Fruit fly (Drosophila melanogaster) whole organism, embryonic: ENCODE measurements around the gene CG9222.

Experiments
- Adf1 ChIP-seq: fragments of 200-800 bp; sonication (Bioruptor generic); IDR thresholded peaks from 2 replicates; pipeline ENCODE4 v1.3.6; 2022; ENCODE audit warnings: missing biosample characterization, missing genetic modification characterization
- Bgb ChIP-seq: fragments of 200-800 bp; sonication (Bioruptor generic); IDR thresholded peaks from 2 replicates; pipeline ENCODE4 v1.3.6; 2022; ENCODE audit warnings: missing biosample characterization, missing genetic modification characterization; ENCODE audit not compliant: partially characterized antibody
- Blimp-1 ChIP-seq: fragments of 200-800 bp; sonication (Bioruptor generic); optimal IDR thresholded peaks from 3 replicates; lab custom pipeline; 2018; ENCODE audit warnings: missing biosample characterization, missing genetic modification characterization, mild to moderate bottlenecking, moderate library complexity, missing genetic modification reagents
- CG10267 ChIP-seq: fragments of 200-800 bp; sonication (Bioruptor generic); optimal IDR thresholded peaks from 2 replicates; lab custom pipeline; 2018; ENCODE audit warnings: missing biosample characterization, mild to moderate bottlenecking, missing genetic modification characterization, moderate library complexity
- CG10654 ChIP-seq: fragments of 200-800 bp; sonication (Bioruptor generic); optimal IDR thresholded peaks from 2 replicates; lab custom pipeline; 2016; ENCODE audit warnings: missing biosample characterization, missing genetic modification characterization
- CG12769 ChIP-seq: fragments of 200-800 bp; sonication (Bioruptor generic); optimal IDR thresholded peaks from 2 replicates; lab custom pipeline; 2019; ENCODE audit warnings: missing biosample characterization, mild to moderate bottlenecking, missing genetic modification characterization, moderate library complexity
- CG12942 ChIP-seq: fragments of 200-800 bp; sonication (Bioruptor generic); optimal IDR thresholded peaks from 3 replicates; lab custom pipeline; 2016; ENCODE audit warnings: missing biosample characterization, missing genetic modification characterization
- CG13287 ChIP-seq: fragments of 200-800 bp; sonication (Bioruptor generic); IDR thresholded peaks from 2 replicates; pipeline ENCODE4 v1.3.6; 2022; ENCODE audit warnings: missing biosample characterization, missing genetic modification characterization; ENCODE audit not compliant: partially characterized antibody
- CG15011 ChIP-seq: fragments of 200-800 bp; sonication (Bioruptor generic); optimal IDR thresholded peaks from 3 replicates; lab custom pipeline; 2018; ENCODE audit warnings: missing biosample characterization, mild to moderate bottlenecking, missing genetic modification characterization
- CG17328 ChIP-seq: fragments of 200-800 bp; sonication (Bioruptor generic); IDR thresholded peaks from 2 replicates; pipeline ENCODE4 v1.3.6; 2022; ENCODE audit warnings: missing biosample characterization, missing genetic modification characterization
- CG17385 ChIP-seq: fragments of 200-800 bp; sonication (Bioruptor generic); optimal IDR thresholded peaks from 3 replicates; lab custom pipeline; 2018; ENCODE audit warnings: missing biosample characterization, mild to moderate bottlenecking, missing genetic modification characterization
- CG3163 ChIP-seq: fragments of 200-800 bp; sonication (Bioruptor generic); optimal IDR thresholded peaks from 3 replicates; lab custom pipeline; 2016; ENCODE audit warnings: missing biosample characterization, missing genetic modification characterization
- CG42726 ChIP-seq: fragments of 200-800 bp; sonication (Bioruptor generic); IDR thresholded peaks from 2 replicates; pipeline ENCODE4 v1.3.6; 2022; ENCODE audit warnings: missing biosample characterization, missing genetic modification characterization; ENCODE audit not compliant: partially characterized antibody
- CG6175 ChIP-seq: fragments of 200-800 bp; sonication (Bioruptor generic); IDR thresholded peaks from 3 replicates; pipeline ENCODE4 v1.3.6; 2022; ENCODE audit warnings: missing biosample characterization, missing genetic modification characterization
- CG7928 ChIP-seq: fragments of 200-800 bp; sonication (Bioruptor generic); optimal IDR thresholded peaks from 2 replicates; lab custom pipeline; 2017; ENCODE audit warnings: missing biosample characterization, mild to moderate bottlenecking, missing genetic modification characterization
- CG8478 ChIP-seq: fragments of >200 bp; optimal IDR thresholded peaks from 2 replicates; lab custom pipeline; 2018
- CG9215 ChIP-seq: fragments of 200-800 bp; sonication (Bioruptor generic); IDR thresholded peaks from 2 replicates; pipeline ENCODE4 v1.3.6; 2022; ENCODE audit warnings: missing biosample characterization, missing genetic modification characterization
- CG9437 ChIP-seq: fragments of 200-800 bp; sonication (Bioruptor generic); optimal IDR thresholded peaks from 2 replicates; lab custom pipeline; 2018; ENCODE audit warnings: missing biosample characterization, mild to moderate bottlenecking, missing genetic modification characterization
- CTCF ChIP-seq: fragments of 200-800 bp; sonication (Bioruptor generic); optimal IDR thresholded peaks from 2 replicates; lab custom pipeline; 2017; ENCODE audit warnings: missing biosample characterization, mild to moderate bottlenecking, missing genetic modification characterization, moderate library complexity
- Camta ChIP-seq: fragments of 200-800 bp; sonication (Bioruptor generic); optimal IDR thresholded peaks from 2 replicates; lab custom pipeline; 2016; ENCODE audit warnings: missing biosample characterization, missing genetic modification characterization
- Deaf1 ChIP-seq: fragments of 200-800 bp; optimal IDR thresholded peaks from 3 replicates; lab custom pipeline; 2019; ENCODE audit warnings: missing biosample characterization, mild to moderate bottlenecking, missing genetic modification characterization, moderate library complexity
- Dip3 ChIP-seq: fragments of 200-800 bp; sonication (Bioruptor generic); optimal IDR thresholded peaks from 3 replicates; lab custom pipeline; 2016; ENCODE audit warnings: missing biosample characterization, missing genetic modification characterization
- Doc2 ChIP-seq: fragments of 200-800 bp; sonication (Bioruptor generic); IDR thresholded peaks from 2 replicates; pipeline ENCODE4 v1.3.6; 2022; ENCODE audit warnings: missing biosample characterization, missing genetic modification characterization
- Doc3 ChIP-seq: fragments of 200-800 bp; sonication (Bioruptor generic); IDR thresholded peaks from 3 replicates; pipeline ENCODE4 v1.3.6; 2022; ENCODE audit warnings: missing biosample characterization, missing genetic modification characterization; ENCODE audit not compliant: partially characterized antibody
- Ets65A ChIP-seq: fragments of 200-800 bp; sonication (Bioruptor generic); peaks from one replicate; lab custom pipeline; 2016; ENCODE audit warnings: missing biosample characterization, missing genetic modification characterization
- Hr51 ChIP-seq, 2 experiments: fragments of 200-800 bp; sonication (Bioruptor generic); optimal IDR thresholded peaks; 2 replicates in 1 of 2; 3 replicates in 1 of 2; lab custom pipeline; 2016 to 2018; ENCODE audit warnings: missing biosample characterization in 2 of 2, missing genetic modification characterization in 2 of 2, mild to moderate bottlenecking in 1 of 2, moderate library complexity in 1 of 2
- MTF-1 ChIP-seq: fragments of 200-800 bp; sonication (Bioruptor generic); optimal IDR thresholded peaks from 2 replicates; lab custom pipeline; 2018; ENCODE audit warnings: missing biosample characterization, mild to moderate bottlenecking, missing genetic modification characterization, borderline replicate concordance
- Opbp ChIP-seq: fragments of 200-800 bp; sonication (Bioruptor generic); IDR thresholded peaks from 3 replicates; pipeline ENCODE4 v1.3.6; 2022; ENCODE audit warnings: missing biosample characterization, missing genetic modification characterization; ENCODE audit not compliant: partially characterized antibody
- Pdp1 ChIP-seq, 2 experiments: fragments of 200-800 bp; sonication (Bioruptor generic); optimal IDR thresholded peaks; 3 replicates each; lab custom pipeline; 2016; ENCODE audit warnings: missing biosample characterization in 2 of 2, missing genetic modification characterization in 2 of 2, mild to moderate bottlenecking in 1 of 2, moderate library complexity in 1 of 2
- Sox102F ChIP-seq: fragments of 200-800 bp; sonication (Bioruptor generic); optimal IDR thresholded peaks from 2 replicates; lab custom pipeline; 2018; ENCODE audit warnings: missing biosample characterization, mild to moderate bottlenecking, missing genetic modification characterization, moderate library complexity
- Ssrp ChIP-seq: fragments of 200-800 bp; sonication (Bioruptor generic); optimal IDR thresholded peaks from 2 replicates; lab custom pipeline; 2018; ENCODE audit warnings: missing biosample characterization, mild to moderate bottlenecking, missing genetic modification characterization, moderate library complexity
- abd-A ChIP-seq: fragments of 200-800 bp; sonication (Bioruptor generic); optimal IDR thresholded peaks from 3 replicates; lab custom pipeline; 2019; ENCODE audit warnings: missing biosample characterization, mild to moderate bottlenecking, missing genetic modification characterization, moderate library complexity
- bbx ChIP-seq: fragments of 200-800 bp; sonication (Bioruptor generic); IDR thresholded peaks from 2 replicates; pipeline ENCODE4 v1.3.6; 2022; ENCODE audit warnings: missing biosample characterization, missing genetic modification characterization; ENCODE audit not compliant: partially characterized antibody
- cg ChIP-seq: fragments of 200-800 bp; sonication (Bioruptor generic); optimal IDR thresholded peaks from 3 replicates; lab custom pipeline; 2019; ENCODE audit warnings: missing biosample characterization, mild to moderate bottlenecking, missing genetic modification characterization, moderate library complexity
- chinmo ChIP-seq: fragments of 200-800 bp; sonication (Bioruptor generic); IDR thresholded peaks from 4 replicates; pipeline ENCODE4 v1.3.6; 2022; ENCODE audit warnings: missing biosample characterization, missing genetic modification characterization; ENCODE audit not compliant: partially characterized antibody
- exex ChIP-seq: fragments of 200-800 bp; sonication (Bioruptor generic); optimal IDR thresholded peaks from 4 replicates; lab custom pipeline; 2018; ENCODE audit warnings: missing biosample characterization, mild to moderate bottlenecking, missing genetic modification characterization, moderate library complexity
- fru ChIP-seq: fragments of >200 bp; optimal IDR thresholded peaks from 2 replicates; lab custom pipeline; 2017
- ftz-f1 ChIP-seq: fragments of 200-800 bp; sonication (Bioruptor generic); optimal IDR thresholded peaks from 2 replicates; lab custom pipeline; 2016; ENCODE audit warnings: missing biosample characterization, missing genetic modification characterization
- ind ChIP-seq: fragments of 200-800 bp; sonication (Bioruptor generic); optimal IDR thresholded peaks from 3 replicates; lab custom pipeline; 2016; ENCODE audit warnings: missing biosample characterization, missing genetic modification characterization
- jigr1 ChIP-seq: fragments of 200-800 bp; sonication (Bioruptor generic); IDR thresholded peaks from 3 replicates; pipeline ENCODE4 v1.3.6; 2022; ENCODE audit warnings: missing biosample characterization, missing genetic modification characterization
- mirr ChIP-seq: fragments of 200-800 bp; sonication (Bioruptor generic); optimal IDR thresholded peaks from 3 replicates; lab custom pipeline; 2018; ENCODE audit warnings: missing biosample characterization, mild to moderate bottlenecking, missing genetic modification characterization
- oc ChIP-seq: fragments of 200-800 bp; sonication (Bioruptor generic); optimal IDR thresholded peaks from 2 replicates; lab custom pipeline; 2018; ENCODE audit warnings: missing biosample characterization, mild to moderate bottlenecking, missing genetic modification characterization, moderate library complexity
- pzg ChIP-seq: fragments of 200-800 bp; sonication (Bioruptor generic); optimal IDR thresholded peaks from 3 replicates; lab custom pipeline; 2018; ENCODE audit warnings: missing biosample characterization, mild to moderate bottlenecking, missing genetic modification characterization, moderate library complexity
- ranshi ChIP-seq: fragments of 200-800 bp; sonication (Bioruptor generic); IDR thresholded peaks from 2 replicates; pipeline ENCODE4 v1.3.6; 2022; ENCODE audit warnings: missing biosample characterization, missing genetic modification characterization
- sisA ChIP-seq: fragments of 200-800 bp; sonication (Bioruptor generic); IDR thresholded peaks from 2 replicates; pipeline ENCODE4 v1.3.6; 2022; ENCODE audit warnings: missing biosample characterization, missing genetic modification characterization
- so ChIP-seq: fragments of 200-800 bp; sonication (Bioruptor generic); IDR thresholded peaks from 3 replicates; pipeline ENCODE4 v1.3.6; 2022; ENCODE audit warnings: missing biosample characterization, missing genetic modification characterization
- stc ChIP-seq: fragments of 200-800 bp; sonication (Bioruptor generic); IDR thresholded peaks from 2 replicates; pipeline ENCODE4 v1.3.6; 2022; ENCODE audit warnings: missing biosample characterization, missing genetic modification characterization
- sug ChIP-seq: fragments of 200-800 bp; optimal IDR thresholded peaks from 2 replicates; lab custom pipeline; 2019; ENCODE audit warnings: missing biosample characterization, mild to moderate bottlenecking, missing genetic modification characterization, moderate library complexity
- twi ChIP-seq: fragments of 200-800 bp; optimal IDR thresholded peaks from 2 replicates; lab custom pipeline; 2019; ENCODE audit warnings: missing biosample characterization, mild to moderate bottlenecking, missing genetic modification characterization, moderate library complexity
- wek ChIP-seq: fragments of 200-800 bp; sonication (Bioruptor generic); optimal IDR thresholded peaks from 3 replicates; lab custom pipeline; 2018; ENCODE audit warnings: missing biosample characterization, mild to moderate bottlenecking, missing genetic modification characterization, moderate library complexity

Gene CG9222

DNA sequence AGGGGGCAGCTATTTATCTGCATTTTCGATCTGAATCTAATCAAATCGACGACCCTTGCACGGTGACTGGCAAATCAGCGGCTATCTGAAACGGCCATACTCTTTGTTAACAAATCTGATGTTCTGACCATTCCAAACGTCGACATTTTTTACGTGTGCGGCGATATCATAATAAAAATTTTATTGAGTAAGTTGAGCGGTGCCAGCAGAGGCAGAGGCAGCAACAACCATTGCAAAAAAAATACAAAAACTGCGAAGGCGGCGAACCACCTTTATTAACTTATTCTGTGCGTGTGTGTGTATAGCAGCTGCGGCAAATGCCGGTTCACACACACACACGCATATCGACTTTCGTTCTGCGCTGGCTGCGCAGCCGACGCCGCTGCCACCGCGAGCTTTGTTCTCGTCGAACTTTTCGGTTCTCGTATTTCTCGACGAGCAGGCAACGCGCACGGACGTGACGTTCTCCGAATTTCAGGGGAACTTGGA, 48.6 kb upstream of the CG9222 start, which contains the start of gene Kr-h1 (continued):
- no peak for TF ChIP-seq CG12942 (GFP tag; lab: Kevin White, UChicago)
- TF ChIP-seq CG13287: peak; percentile 42; the same call in 1 of the 2 replicates
- TF ChIP-seq CG10267 (tag; lab: Kevin White, UChicago): no peak
- TF ChIP-seq CG9215 (GFP tag; lab: Robert Waterston, UW): no peak
- TF ChIP-seq Ets65A (GFP tag; lab: Kevin White, UChicago): no peak
- TF ChIP-seq Ssrp (tag; lab: Kevin White, UChicago): no peak
- TF ChIP-seq bbx (GFP tag; lab: Robert Waterston, UW): no peak
- TF ChIP-seq twi: no peak
- TF ChIP-seq stc (GFP tag; lab: Robert Waterston, UW): 0 out of 2 replicates have a peak, but pooled peaks have one; percentile 21
- no peak for TF ChIP-seq sisA (GFP tag; lab: Robert Waterston, UW)
- TF ChIP-seq CG10654 (GFP tag; lab: Kevin White, UChicago): no peak
- TF ChIP-seq CG7928 (GFP tag; lab: Kevin White, UChicago): no peak
- no peak for TF ChIP-seq fru (lab: Kevin White, UChicago)
- peak; percentile 75 for TF ChIP-seq sug (tag; lab: Kevin White, UChicago)
- no peak for TF ChIP-seq Camta (GFP tag; lab: Kevin White, UChicago)
- no peak for TF ChIP-seq MTF-1 (GFP tag; lab: Kevin White, UChicago)
- no peak for TF ChIP-seq CG9437 (GFP tag; lab: Kevin White, UChicago)
- 0 out of 3 replicates have a peak, but pooled peaks have one; percentile 35 for TF ChIP-seq so (GFP tag; lab: Robert Waterston, UW)
- TF ChIP-seq Hr51 (GFP tag; optimal IDR thresholded peaks at IDR 0.05; lab: Kevin White, UChicago): no peak
- no peak for TF ChIP-seq CG3163 (GFP tag; lab: Kevin White, UChicago)
- TF ChIP-seq CG8478 (lab: Kevin White, UChicago): no peak
- TF ChIP-seq Opbp (GFP tag; lab: Robert Waterston, UW): no peak
- peak; percentile 100 for TF ChIP-seq Adf1 (GFP tag; lab: Robert Waterston, UW)
- peak; percentile 37 for TF ChIP-seq Blimp-1 (GFP tag; lab: Kevin White, UChicago)
- TF ChIP-seq ftz-f1 (GFP tag; lab: Kevin White, UChicago): peak; percentile 44
- TF ChIP-seq pzg (GFP tag; lab: Kevin White, UChicago): no peak
- TF ChIP-seq Pdp1 (GFP tag; optimal IDR thresholded peaks at IDR 0.05; lab: Kevin White, UChicago): no peak
- TF ChIP-seq Doc3 (GFP tag; lab: Robert Waterston, UW): no peak
- TF ChIP-seq Bgb (GFP tag; lab: Robert Waterston, UW): peak; percentile 23; the same call in 1 of the 2 replicates
- TF ChIP-seq chinmo (GFP tag; lab: Robert Waterston, UW): peak; percentile 96
- TF ChIP-seq abd-A: peak; percentile 6
- no peak for TF ChIP-seq jigr1 (GFP tag; lab: Robert Waterston, UW)
- no peak for TF ChIP-seq Dip3
- no peak for TF ChIP-seq CG17385 (GFP tag; lab: Kevin White, UChicago)
- no peak for TF ChIP-seq Sox102F (GFP tag; lab: Kevin White, UChicago)
- no peak for TF ChIP-seq ranshi (GFP tag; lab: Robert Waterston, UW)
- TF ChIP-seq wek (GFP tag; lab: Kevin White, UChicago): no peak
- TF ChIP-seq Deaf1: peak; percentile 3
- TF ChIP-seq CG42726: peak; percentile 63; the same call in 1 of the 2 replicates
- TF ChIP-seq Doc2 (GFP tag; lab: Robert Waterston, UW): no peak
- no peak for TF ChIP-seq CG17328 (GFP tag; lab: Robert Waterston, UW)
- no peak for TF ChIP-seq CG15011
- no peak for TF ChIP-seq ind (GFP tag; lab: Kevin White, UChicago)
- no peak for TF ChIP-seq oc
- peak; percentile 54 for TF ChIP-seq mirr
- peak; percentile 11 for TF ChIP-seq CG12769 (tag; lab: Kevin White, UChicago)
- TF ChIP-seq CG6175 (GFP tag; lab: Robert Waterston, UW): peak; percentile 80; the same call in 2 of the 3 replicates
- TF ChIP-seq CTCF: no peak
- peak; percentile 67 for TF ChIP-seq cg (GFP tag; lab: Kevin White, UChicago)
- peak; percentile 68 for TF ChIP-seq exex (tag; lab: Kevin White, UChicago)
